Worm (Caenorhabditis elegans) whole organism, L1 larva: ENCODE results near the gene srbc-31.
A peak's percentile ranks its signal among the peaks of the same experiment; 100 is the strongest.
"Not testable (repeated sequence)": the region's sequence is repeated elsewhere in the genome, so short reads cannot be mapped to it uniquely, and the experiment has no call there.

Experiments
- C04F5.9 ChIP-seq: sonication (generic microtip); optimal IDR thresholded peaks from 2 replicates; lab custom pipeline; 2016; ENCODE audit warnings: missing genetic modification characterization, missing compliant biosample characterization
- C16A3.4 ChIP-seq: fragments of 150-350 bp; optimal IDR thresholded peaks from 2 replicates; lab custom pipeline; 2014; ENCODE audit warnings: missing biosample characterization, missing genetic modification characterization
- aha-1 ChIP-seq: fragments of 150-350 bp; optimal IDR thresholded peaks from 2 replicates; lab custom pipeline; 2014; ENCODE audit warnings: missing biosample characterization, missing genetic modification characterization
- ama-1 ChIP-seq: fragments of 150-350 bp; optimal IDR thresholded peaks from 2 replicates; lab custom pipeline; 2014
- blmp-1 ChIP-seq: fragments of 150-350 bp; optimal IDR thresholded peaks from 2 replicates; lab custom pipeline; 2014; ENCODE audit warnings: missing biosample characterization, missing genetic modification characterization
- ceh-63 ChIP-seq: fragments of 200-800 bp; sonication (Bioruptor generic); optimal IDR thresholded peaks from 2 replicates; lab custom pipeline; 2018; ENCODE audit warnings: mild to moderate bottlenecking, missing genetic modification characterization, missing compliant biosample characterization
- dpl-1 ChIP-seq, 3 experiments: fragments of 150-350 bp in 2 of 3; sonication (generic microtip) in 1 of 3; optimal IDR thresholded peaks; 2 replicates each; lab custom pipeline; 2014 to 2017; ENCODE audit warnings: missing biosample characterization in 3 of 3, missing genetic modification characterization in 3 of 3, missing genetic modification reagents in 3 of 3
- efl-3 ChIP-seq: fragments of 200-800 bp; sonication (Bioruptor generic); optimal IDR thresholded peaks from 2 replicates; lab custom pipeline; 2018; ENCODE audit warnings: mild to moderate bottlenecking, missing genetic modification characterization, missing compliant biosample characterization
- egl-13 ChIP-seq: sonication (generic microtip); optimal IDR thresholded peaks from 2 replicates; lab custom pipeline; 2016; ENCODE audit warnings: missing genotype, missing genetic modification reagents, missing genetic modification characterization, missing compliant biosample characterization
- egl-27 ChIP-seq, 2 experiments: fragments of 150-350 bp in 1 of 2; sonication (generic microtip); optimal IDR thresholded peaks; 3 replicates each; lab custom pipeline; 2017 to 2018; ENCODE audit warnings: missing biosample characterization in 2 of 2, missing genetic modification characterization in 2 of 2, missing genetic modification reagents in 2 of 2
- elt-2 ChIP-seq: sonication (generic microtip); optimal IDR thresholded peaks from 2 replicates; lab custom pipeline; 2016; ENCODE audit warnings: missing genetic modification characterization, mild to moderate bottlenecking, inconsistent platforms, missing compliant biosample characterization, missing genetic modification reagents
- elt-3 ChIP-seq, 6 experiments: fragments of 150-350 bp in 1 of 6; sonication (generic microtip); optimal IDR thresholded peaks; 2 replicates each; lab custom pipeline; 2017 to 2018; ENCODE audit warnings: missing biosample characterization in 6 of 6, missing genetic modification characterization in 6 of 6, inconsistent platforms in 1 of 6
- fkh-8 ChIP-seq: sonication (generic microtip); optimal IDR thresholded peaks from 2 replicates; lab custom pipeline; 2016; ENCODE audit warnings: mild to moderate bottlenecking, missing genetic modification characterization, missing compliant biosample characterization
- fos-1 ChIP-seq: fragments of 150-350 bp; optimal IDR thresholded peaks from 2 replicates; lab custom pipeline; 2014; ENCODE audit warnings: missing biosample characterization, missing genetic modification characterization
- hlh-17 ChIP-seq: fragments of 200-800 bp; sonication (Bioruptor generic); optimal IDR thresholded peaks from 2 replicates; lab custom pipeline; 2018; ENCODE audit warnings: missing genetic modification characterization, mild to moderate bottlenecking, missing compliant biosample characterization, moderate library complexity, borderline replicate concordance
- hlh-4 ChIP-seq: sonication (generic microtip); optimal IDR thresholded peaks from 2 replicates; lab custom pipeline; 2016; ENCODE audit warnings: mild to moderate bottlenecking, missing genetic modification characterization, missing compliant biosample characterization
- hpl-2 ChIP-seq: fragments of 150-350 bp; optimal IDR thresholded peaks from 2 replicates; lab custom pipeline; 2014; ENCODE audit warnings: missing biosample characterization, missing genetic modification reagents, missing genetic modification characterization
- irx-1 ChIP-seq: sonication (generic microtip); optimal IDR thresholded peaks from 2 replicates; lab custom pipeline; 2016; ENCODE audit warnings: missing genetic modification characterization, missing compliant biosample characterization
- jun-1 ChIP-seq: fragments of 150-350 bp; optimal IDR thresholded peaks from 2 replicates; lab custom pipeline; 2014; ENCODE audit warnings: missing biosample characterization, missing genetic modification reagents, missing genetic modification characterization
- lin-13 ChIP-seq: fragments of 150-350 bp; optimal IDR thresholded peaks from 2 replicates; lab custom pipeline; 2014; ENCODE audit warnings: missing biosample characterization, missing genetic modification reagents, missing genetic modification characterization
- lin-15B ChIP-seq: fragments of 150-350 bp; sonication (generic microtip); optimal IDR thresholded peaks from 3 replicates; lab custom pipeline; 2014; ENCODE audit warnings: missing biosample characterization, missing genetic modification characterization
- lin-35 ChIP-seq, 2 experiments: fragments of 150-350 bp; optimal IDR thresholded peaks; 2 replicates each; lab custom pipeline; 2014; ENCODE audit warnings: missing biosample characterization in 2 of 2, missing genetic modification characterization in 2 of 2, missing genetic modification reagents in 2 of 2
- lin-39 ChIP-seq: fragments of 150-350 bp; optimal IDR thresholded peaks from 2 replicates; lab custom pipeline; 2014; ENCODE audit warnings: missing biosample characterization, missing genetic modification reagents, missing genetic modification characterization
- mep-1 ChIP-seq: fragments of 150-350 bp; optimal IDR thresholded peaks from 2 replicates; lab custom pipeline; 2014; ENCODE audit warnings: missing biosample characterization, missing genetic modification characterization
- nhr-12 ChIP-seq: sonication (generic microtip); optimal IDR thresholded peaks from 2 replicates; lab custom pipeline; 2017; ENCODE audit warnings: missing biosample characterization, missing genetic modification characterization
- nhr-237 ChIP-seq: fragments of 150-350 bp; optimal IDR thresholded peaks from 2 replicates; lab custom pipeline; 2014; ENCODE audit warnings: missing biosample characterization, missing genetic modification characterization
- nhr-76 ChIP-seq: sonication (generic microtip); optimal IDR thresholded peaks from 2 replicates; lab custom pipeline; 2017; ENCODE audit warnings: missing biosample characterization, missing genetic modification characterization
- nhr-85 ChIP-seq: sonication (generic microtip); peaks from one replicate; lab custom pipeline; 2016; ENCODE audit warnings: missing genetic modification characterization, inconsistent platforms, missing compliant biosample characterization
- nhr-90 ChIP-seq: sonication (generic microtip); optimal IDR thresholded peaks from 2 replicates; lab custom pipeline; 2016; ENCODE audit warnings: mild to moderate bottlenecking, missing genetic modification characterization, missing compliant biosample characterization; ENCODE audit not compliant: poor library complexity
- pax-3 ChIP-seq: fragments of 200-800 bp; sonication (Bioruptor generic); optimal IDR thresholded peaks from 2 replicates; lab custom pipeline; 2018; ENCODE audit warnings: mild to moderate bottlenecking, missing genetic modification characterization, moderate library complexity, missing compliant biosample characterization
- pqm-1 ChIP-seq: sonication (generic microtip); optimal IDR thresholded peaks from 3 replicates; lab custom pipeline; 2017; ENCODE audit warnings: missing biosample characterization, missing genetic modification characterization
- skn-1 ChIP-seq: fragments of 150-350 bp; optimal IDR thresholded peaks from 2 replicates; lab custom pipeline; 2014; ENCODE audit warnings: missing biosample characterization, missing genetic modification characterization
- snpc-4 ChIP-seq: fragments of 150-350 bp; optimal IDR thresholded peaks from 2 replicates; lab custom pipeline; 2014; ENCODE audit warnings: missing biosample characterization, missing genetic modification characterization
- snu-23 ChIP-seq: sonication (generic microtip); optimal IDR thresholded peaks from 2 replicates; lab custom pipeline; 2016; ENCODE audit warnings: missing genetic modification characterization, missing compliant biosample characterization
- sox-4 ChIP-seq: sonication (generic microtip); optimal IDR thresholded peaks from 2 replicates; lab custom pipeline; 2016; ENCODE audit warnings: missing genetic modification characterization, missing compliant biosample characterization
- sup-37 ChIP-seq: fragments of 200-800 bp; sonication (Bioruptor generic); optimal IDR thresholded peaks from 2 replicates; lab custom pipeline; 2018; ENCODE audit warnings: mild to moderate bottlenecking, missing genetic modification characterization, missing compliant biosample characterization
- tbx-2 ChIP-seq: sonication (generic microtip); optimal IDR thresholded peaks from 2 replicates; lab custom pipeline; 2016; ENCODE audit warnings: missing genetic modification characterization, missing compliant biosample characterization
- tlp-1 ChIP-seq: fragments of 150-350 bp; optimal IDR thresholded peaks from 2 replicates; lab custom pipeline; 2014; ENCODE audit warnings: missing biosample characterization, missing genetic modification characterization
- unc-130 ChIP-seq: fragments of 150-350 bp; optimal IDR thresholded peaks from 2 replicates; lab custom pipeline; 2017; ENCODE audit warnings: missing biosample characterization, missing genetic modification characterization, inconsistent platforms
- unc-30 ChIP-seq: sonication (generic microtip); optimal IDR thresholded peaks from 2 replicates; lab custom pipeline; 2017; ENCODE audit warnings: missing biosample characterization, missing genetic modification characterization
- unc-86 ChIP-seq: sonication (generic microtip); optimal IDR thresholded peaks from 2 replicates; lab custom pipeline; 2016; ENCODE audit warnings: missing genetic modification characterization, missing compliant biosample characterization
- unc-98 ChIP-seq: fragments of 200-800 bp; sonication (Bioruptor generic); IDR thresholded peaks from 2 replicates; pipeline ENCODE4 v1.3.6; 2022; ENCODE audit warnings: missing genetic modification characterization, missing compliant biosample characterization
- vab-15 ChIP-seq: sonication (generic microtip); optimal IDR thresholded peaks from 2 replicates; lab custom pipeline; 2017; ENCODE audit warnings: missing genotype, mild to moderate bottlenecking, missing genetic modification characterization, missing compliant biosample characterization
- zag-1 ChIP-seq: fragments of 150-350 bp; optimal IDR thresholded peaks from 2 replicates; lab custom pipeline; 2014; ENCODE audit warnings: missing biosample characterization, missing genetic modification characterization
- ztf-11 ChIP-seq, 2 experiments: sonication (generic microtip); optimal IDR thresholded peaks; 2 replicates each; lab custom pipeline; 2016 to 2017; ENCODE audit warnings: missing genetic modification characterization in 2 of 2, missing biosample characterization in 1 of 2, missing compliant biosample characterization in 1 of 2

The srbc-31 gene

ce11 chrV:3512381-3512780, 35.0 kb upstream of the srbc-31 start, which contains the start of gene str-226:
TSS of gene str-226 (plus strand) at chrV:3512681.
- no peak for TF ChIP-seq unc-130 (tag; lab: Kevin White, UChicago)
- TF ChIP-seq hpl-2 (GFP tag; lab: Kevin White, UChicago): no peak
- no peak for TF ChIP-seq snu-23 (GFP tag; lab: Kevin White, UChicago)
- TF ChIP-seq tbx-2 (tag; lab: Kevin White, UChicago): no peak
- no peak for TF ChIP-seq pax-3 (tag; lab: Kevin White, UChicago)
- TF ChIP-seq nhr-90 (tag; lab: Kevin White, UChicago): no peak
- no peak for TF ChIP-seq tlp-1 (tag; lab: Kevin White, UChicago)
- TF ChIP-seq mep-1: no peak
- TF ChIP-seq hlh-17 (GFP tag; lab: Kevin White, UChicago): no peak
- TF ChIP-seq sox-4: no peak
- TF ChIP-seq lin-39 (tag; lab: Kevin White, UChicago): no peak
- TF ChIP-seq lin-13: no peak
- TF ChIP-seq efl-3 (GFP tag; lab: Kevin White, UChicago): no peak
- TF ChIP-seq, all 84 proteins: peak for 0

ce11 chrV:3509878-3510277, 32.5 kb upstream of the srbc-31 start, which contains the start of gene str-228:
TSS of gene str-228 (plus strand) at chrV:3510178.
- no peak for TF ChIP-seq fos-1

ce11 chrV:3507691-3508090, 30.3 kb upstream of the srbc-31 start, which contains the start of gene str-225:
TSS of gene str-225 (plus strand) at chrV:3507822.
- TF ChIP-seq unc-86 (no peak), unc-98 (no peak), vab-15 (no peak), egl-13 (no peak), hlh-4 (tag; lab: Kevin White, UChicago) (no peak), irx-1 (tag; lab: Kevin White, UChicago) (no peak), skn-1 (tag; lab: Kevin White, UChicago) (no peak), nhr-76 (tag; lab: Kevin White, UChicago) (no peak), hlh-17 (GFP tag; lab: Kevin White, UChicago) (no peak), ceh-63 (GFP tag; lab: Kevin White, UChicago) (no peak), unc-30 (tag; lab: Kevin White, UChicago) (no peak), lin-15B (tag; lab: Kevin White, UChicago) (no peak), snu-23 (GFP tag; lab: Kevin White, UChicago) (no peak), nhr-12 (no peak)

ce11 chrV:3506252-3506651, 28.9 kb upstream of the srbc-31 start, which contains the start of gene ugt-64:
TSS of gene ugt-64 (minus strand) at chrV:3506352.
- not testable (repeated sequence) for TF ChIP-seq C04F5.9, aha-1, nhr-237 (tag; lab: Kevin White, UChicago)

- TF ChIP-seq egl-27 (tag; optimal IDR thresholded peaks at IDR 0.05; lab: Kevin White, UChicago) (no peak), lin-35 (GFP tag; optimal IDR thresholded peaks at IDR 0.05; lab: Kevin White, UChicago) (peak in 1 of 2 experiments; percentile 28), snpc-4 (no peak), elt-2 (tag; lab: Kevin White, UChicago) (peak; percentile 91), skn-1 (tag; lab: Kevin White, UChicago) (peak; percentile 40), blmp-1 (tag; lab: Kevin White, UChicago) (peak; percentile 86), C16A3.4 (tag; lab: Kevin White, UChicago) (no peak), unc-130 (tag; lab: Kevin White, UChicago) (no peak), jun-1 (tag; lab: Kevin White, UChicago) (no peak), vab-15 (no peak), irx-1 (tag; lab: Kevin White, UChicago) (no peak), mep-1 (peak; percentile 0), ceh-63 (GFP tag; lab: Kevin White, UChicago) (no peak), sup-37 (GFP tag; lab: Kevin White, UChicago) (no peak), nhr-85 (peak; percentile 74), fkh-8 (tag; lab: Kevin White, UChicago) (no peak), ama-1 (lab: Kevin White, UChicago) (no peak), pqm-1 (peak; percentile 47), nhr-90 (tag; lab: Kevin White, UChicago) (peak; percentile 28), zag-1 (no peak), dpl-1 (GFP tag; optimal IDR thresholded peaks at IDR 0.05; lab: Kevin White, UChicago) (peak in 1 of 3 experiments; percentile 17), ztf-11 (tag; optimal IDR thresholded peaks at IDR 0.05; lab: Kevin White, UChicago) (no peak), elt-3 (tag; optimal IDR thresholded peaks at IDR 0.05; lab: Kevin White, UChicago) (peak in 4 of 6 experiments; percentile 7 to 79 (median 54)), tlp-1 (tag; lab: Kevin White, UChicago) (peak; percentile 48)
Observed at ce11 chrV:3505745-3506144, 28.3 kb upstream of the srbc-31 start.
